Worm (Caenorhabditis elegans) whole organism, L1 larva: ENCODE data around the gene srx-125.

Experiments used
- C34B4.2 ChIP-seq: sonication (generic microtip); optimal IDR thresholded peaks from 2 replicates; lab custom pipeline; 2017; ENCODE audit warnings: mild to moderate bottlenecking, missing genetic modification characterization, missing compliant biosample characterization
- F16B12.6 ChIP-seq: fragments of 150-350 bp; optimal IDR thresholded peaks from 2 replicates; lab custom pipeline; 2014; ENCODE audit warnings: missing biosample characterization, missing genetic modification characterization
- alr-1 ChIP-seq: fragments of 200-800 bp; sonication (Bioruptor generic); optimal IDR thresholded peaks from 2 replicates; lab custom pipeline; 2018; ENCODE audit warnings: borderline replicate concordance, mild to moderate bottlenecking, missing genetic modification characterization, missing compliant biosample characterization
- aly-2 ChIP-seq: fragments of 150-350 bp; optimal IDR thresholded peaks from 2 replicates; lab custom pipeline; 2014; ENCODE audit warnings: missing biosample characterization, missing genetic modification characterization
- ama-1 ChIP-seq: fragments of 150-350 bp; optimal IDR thresholded peaks from 2 replicates; lab custom pipeline; 2014
- blmp-1 ChIP-seq: fragments of 150-350 bp; optimal IDR thresholded peaks from 2 replicates; lab custom pipeline; 2014; ENCODE audit warnings: missing biosample characterization, missing genetic modification characterization
- ceh-63 ChIP-seq: fragments of 200-800 bp; sonication (Bioruptor generic); optimal IDR thresholded peaks from 2 replicates; lab custom pipeline; 2018; ENCODE audit warnings: mild to moderate bottlenecking, missing genetic modification characterization, missing compliant biosample characterization
- ceh-8 ChIP-seq: fragments of 200-800 bp; sonication (Bioruptor generic); optimal IDR thresholded peaks from 2 replicates; lab custom pipeline; 2018; ENCODE audit warnings: mild to moderate bottlenecking, missing genetic modification characterization, moderate library complexity, missing compliant biosample characterization
- ceh-90 ChIP-seq: sonication (generic microtip); optimal IDR thresholded peaks from 2 replicates; lab custom pipeline; 2016; ENCODE audit warnings: missing genetic modification characterization, missing compliant biosample characterization
- dpl-1 ChIP-seq, 3 experiments: fragments of 150-350 bp in 2 of 3; sonication (generic microtip) in 1 of 3; optimal IDR thresholded peaks; 2 replicates each; lab custom pipeline; 2014 to 2017; ENCODE audit warnings: missing biosample characterization in 3 of 3, missing genetic modification characterization in 3 of 3, missing genetic modification reagents in 3 of 3
- dsc-1 ChIP-seq: sonication (generic microtip); optimal IDR thresholded peaks from 2 replicates; lab custom pipeline; 2016; ENCODE audit warnings: mild to moderate bottlenecking, missing genetic modification characterization, missing compliant biosample characterization
- efl-1 ChIP-seq, 4 experiments: fragments of 150-350 bp; optimal IDR thresholded peaks in 3 of 4; peaks in 1 of 4; 1 replicate in 1 of 4; 2 replicates in 3 of 4; lab custom pipeline; 2014; ENCODE audit warnings: missing biosample characterization in 2 of 4, missing genetic modification characterization in 2 of 4, missing genetic modification reagents in 2 of 4
- egl-13 ChIP-seq: sonication (generic microtip); optimal IDR thresholded peaks from 2 replicates; lab custom pipeline; 2016; ENCODE audit warnings: missing genotype, missing genetic modification reagents, missing genetic modification characterization, missing compliant biosample characterization
- elt-3 ChIP-seq, 6 experiments: fragments of 150-350 bp in 1 of 6; sonication (generic microtip); optimal IDR thresholded peaks; 2 replicates each; lab custom pipeline; 2017 to 2018; ENCODE audit warnings: missing biosample characterization in 6 of 6, missing genetic modification characterization in 6 of 6, inconsistent platforms in 1 of 6
- fkh-10 ChIP-seq: sonication (generic microtip); optimal IDR thresholded peaks from 2 replicates; lab custom pipeline; 2017; ENCODE audit warnings: missing biosample characterization, missing genetic modification reagents, missing genetic modification characterization
- isw-1 ChIP-seq: fragments of 200-800 bp; sonication (Bioruptor generic); IDR thresholded peaks from 2 replicates; pipeline ENCODE4 v1.3.6; 2022; ENCODE audit warnings: missing genetic modification characterization, missing compliant biosample characterization
- lin-14 ChIP-seq: fragments of 200-800 bp; sonication (Bioruptor generic); optimal IDR thresholded peaks from 2 replicates; lab custom pipeline; 2018; ENCODE audit warnings: mild to moderate bottlenecking, missing genetic modification characterization, moderate library complexity, missing compliant biosample characterization
- lin-15B ChIP-seq: fragments of 150-350 bp; sonication (generic microtip); optimal IDR thresholded peaks from 3 replicates; lab custom pipeline; 2014; ENCODE audit warnings: missing biosample characterization, missing genetic modification characterization
- lin-39 ChIP-seq: fragments of 150-350 bp; optimal IDR thresholded peaks from 2 replicates; lab custom pipeline; 2014; ENCODE audit warnings: missing biosample characterization, missing genetic modification reagents, missing genetic modification characterization
- lir-3 ChIP-seq: sonication (generic microtip); optimal IDR thresholded peaks from 2 replicates; lab custom pipeline; 2016; ENCODE audit warnings: mild to moderate bottlenecking, missing genetic modification characterization, moderate library complexity, missing compliant biosample characterization; ENCODE audit not compliant: poor library complexity
- lsy-2 ChIP-seq, 2 experiments: fragments of 150-350 bp; optimal IDR thresholded peaks; 2 replicates each; lab custom pipeline; 2014; ENCODE audit warnings: missing biosample characterization in 2 of 2, missing genetic modification characterization in 2 of 2
- mab-9 ChIP-seq: fragments of 200-800 bp; sonication (Bioruptor generic); IDR thresholded peaks from 2 replicates; pipeline ENCODE4 v1.3.6; 2022; ENCODE audit warnings: missing genetic modification reagents, missing genetic modification characterization, missing compliant biosample characterization
- mep-1 ChIP-seq: fragments of 150-350 bp; optimal IDR thresholded peaks from 2 replicates; lab custom pipeline; 2014; ENCODE audit warnings: missing biosample characterization, missing genetic modification characterization
- nhr-12 ChIP-seq: sonication (generic microtip); optimal IDR thresholded peaks from 2 replicates; lab custom pipeline; 2017; ENCODE audit warnings: missing biosample characterization, missing genetic modification characterization
- nhr-19 ChIP-seq: fragments of 200-800 bp; sonication (Bioruptor generic); conservative IDR thresholded peaks from 2 replicates; pipeline ENCODE4 v1.3.6; 2022; ENCODE audit warnings: missing genetic modification characterization, missing compliant biosample characterization
- nhr-20 ChIP-seq: sonication (generic microtip); optimal IDR thresholded peaks from 2 replicates; lab custom pipeline; 2016; ENCODE audit warnings: mild to moderate bottlenecking, missing genetic modification characterization, missing compliant biosample characterization
- nhr-237 ChIP-seq: fragments of 150-350 bp; optimal IDR thresholded peaks from 2 replicates; lab custom pipeline; 2014; ENCODE audit warnings: missing biosample characterization, missing genetic modification characterization
- nhr-47 ChIP-seq: sonication (generic microtip); optimal IDR thresholded peaks from 2 replicates; lab custom pipeline; 2016; ENCODE audit warnings: mild to moderate bottlenecking, missing genetic modification characterization, moderate library complexity, missing compliant biosample characterization
- nhr-76 ChIP-seq: sonication (generic microtip); optimal IDR thresholded peaks from 2 replicates; lab custom pipeline; 2017; ENCODE audit warnings: missing biosample characterization, missing genetic modification characterization
- nhr-77 ChIP-seq: fragments of 150-350 bp; optimal IDR thresholded peaks from 2 replicates; lab custom pipeline; 2014; ENCODE audit warnings: missing biosample characterization, missing genetic modification characterization
- nhr-84 ChIP-seq: sonication (generic microtip); optimal IDR thresholded peaks from 2 replicates; lab custom pipeline; 2017; ENCODE audit warnings: missing biosample characterization, missing genetic modification characterization
- pqm-1 ChIP-seq: sonication (generic microtip); optimal IDR thresholded peaks from 3 replicates; lab custom pipeline; 2017; ENCODE audit warnings: missing biosample characterization, missing genetic modification characterization
- skn-1 ChIP-seq: fragments of 150-350 bp; optimal IDR thresholded peaks from 2 replicates; lab custom pipeline; 2014; ENCODE audit warnings: missing biosample characterization, missing genetic modification characterization
- snpc-4 ChIP-seq: fragments of 150-350 bp; optimal IDR thresholded peaks from 2 replicates; lab custom pipeline; 2014; ENCODE audit warnings: missing biosample characterization, missing genetic modification characterization
- sox-4 ChIP-seq: sonication (generic microtip); optimal IDR thresholded peaks from 2 replicates; lab custom pipeline; 2016; ENCODE audit warnings: missing genetic modification characterization, missing compliant biosample characterization
- sptf-1 ChIP-seq: fragments of 150-350 bp; optimal IDR thresholded peaks from 2 replicates; lab custom pipeline; 2014; ENCODE audit warnings: missing biosample characterization, missing genetic modification characterization
- sup-37 ChIP-seq: fragments of 200-800 bp; sonication (Bioruptor generic); optimal IDR thresholded peaks from 2 replicates; lab custom pipeline; 2018; ENCODE audit warnings: mild to moderate bottlenecking, missing genetic modification characterization, missing compliant biosample characterization
- swsn-7 ChIP-seq: sonication (generic microtip); optimal IDR thresholded peaks from 2 replicates; lab custom pipeline; 2016; ENCODE audit warnings: missing genetic modification characterization, missing compliant biosample characterization
- tbx-2 ChIP-seq: sonication (generic microtip); optimal IDR thresholded peaks from 2 replicates; lab custom pipeline; 2016; ENCODE audit warnings: missing genetic modification characterization, missing compliant biosample characterization
- tlp-1 ChIP-seq: fragments of 150-350 bp; optimal IDR thresholded peaks from 2 replicates; lab custom pipeline; 2014; ENCODE audit warnings: missing biosample characterization, missing genetic modification characterization
- unc-30 ChIP-seq: sonication (generic microtip); optimal IDR thresholded peaks from 2 replicates; lab custom pipeline; 2017; ENCODE audit warnings: missing biosample characterization, missing genetic modification characterization
- unc-98 ChIP-seq: fragments of 200-800 bp; sonication (Bioruptor generic); IDR thresholded peaks from 2 replicates; pipeline ENCODE4 v1.3.6; 2022; ENCODE audit warnings: missing genetic modification characterization, missing compliant biosample characterization
- vab-15 ChIP-seq: sonication (generic microtip); optimal IDR thresholded peaks from 2 replicates; lab custom pipeline; 2017; ENCODE audit warnings: missing genotype, mild to moderate bottlenecking, missing genetic modification characterization, missing compliant biosample characterization
- xbp-1 ChIP-seq: sonication (generic microtip); optimal IDR thresholded peaks from 2 replicates; lab custom pipeline; 2016; ENCODE audit warnings: missing genetic modification characterization, missing compliant biosample characterization
- zag-1 ChIP-seq: fragments of 150-350 bp; optimal IDR thresholded peaks from 2 replicates; lab custom pipeline; 2014; ENCODE audit warnings: missing biosample characterization, missing genetic modification characterization
- zip-4 ChIP-seq: fragments of 200-800 bp; sonication (Bioruptor generic); optimal IDR thresholded peaks from 2 replicates; lab custom pipeline; 2018; ENCODE audit warnings: mild to moderate bottlenecking, missing genetic modification characterization, moderate library complexity, missing compliant biosample characterization
- ztf-11 ChIP-seq, 2 experiments: sonication (generic microtip); optimal IDR thresholded peaks; 2 replicates each; lab custom pipeline; 2016 to 2017; ENCODE audit warnings: missing genetic modification characterization in 2 of 2, missing biosample characterization in 1 of 2, missing compliant biosample characterization in 1 of 2
- ztf-4 ChIP-seq: fragments of 150-350 bp; optimal IDR thresholded peaks from 2 replicates; lab custom pipeline; 2014; ENCODE audit warnings: missing biosample characterization, missing genetic modification characterization

srx-125 gene

ce11 chrV:13339633-13340290 lies 27.4 kb upstream of the srx-125 start, which contains the start of the genes str-4 and lgc-48:
Gene str-4 (minus strand): TSS chrV:13339733.
Gene lgc-48 (plus strand): TSS chrV:13340240.
- TF ChIP-seq nhr-76 (no peak), ceh-8 (no peak)

ce11 chrV:13342235-13342634 lies 24.9 kb upstream of the srx-125 start:
- TF ChIP-seq C34B4.2 (no peak), elt-3 (tag; optimal IDR thresholded peaks at IDR 0.05; lab: Kevin White, UChicago) (no peak), dsc-1 (tag; lab: Kevin White, UChicago) (peak; percentile 76)

- peak; percentile 88 for TF ChIP-seq lin-14
- no peak for TF ChIP-seq ztf-4
- no peak for TF ChIP-seq pqm-1 (tag; lab: Kevin White, UChicago)
- no peak for TF ChIP-seq nhr-84
- no peak for TF ChIP-seq skn-1 (tag; lab: Kevin White, UChicago)
- no peak for TF ChIP-seq nhr-12 (tag; lab: Kevin White, UChicago)
- no peak for TF ChIP-seq aly-2 (tag; lab: Kevin White, UChicago)
- TF ChIP-seq zip-4 (GFP tag; lab: Kevin White, UChicago): no peak
- TF ChIP-seq swsn-7 (tag; lab: Kevin White, UChicago): no peak
- TF ChIP-seq ceh-90 (tag; lab: Kevin White, UChicago): no peak
- no peak for TF ChIP-seq unc-30 (tag; lab: Kevin White, UChicago)
- TF ChIP-seq tlp-1 (tag; lab: Kevin White, UChicago): no peak
- TF ChIP-seq blmp-1 (tag; lab: Kevin White, UChicago): no peak
- TF ChIP-seq egl-13: no peak
- TF ChIP-seq isw-1 (GFP tag; lab: Robert Waterston, UW): no peak
- no peak; the same call in none of the 2 replicates for TF ChIP-seq nhr-19
- no peak for TF ChIP-seq nhr-76
- no peak for TF ChIP-seq nhr-47 (tag; lab: Kevin White, UChicago)
- no peak for TF ChIP-seq C34B4.2
- no peak for TF ChIP-seq fkh-10 (GFP tag; lab: Kevin White, UChicago)
- TF ChIP-seq xbp-1: no peak
- no peak for TF ChIP-seq efl-1 (optimal IDR thresholded peaks at IDR 0.05; lab: Kevin White, UChicago)
- no peak for TF ChIP-seq efl-1 (GFP tag; optimal IDR thresholded peaks at IDR 0.05 in 1 of 2; lab: Kevin White, UChicago)
- no peak for TF ChIP-seq unc-98 (GFP tag; lab: Robert Waterston, UW)
- TF ChIP-seq mab-9 (GFP tag; lab: Robert Waterston, UW): no peak
- TF ChIP-seq nhr-77: no peak
- TF ChIP-seq zag-1 (tag; lab: Kevin White, UChicago): no peak
- TF ChIP-seq alr-1: no peak
- TF ChIP-seq sup-37: no peak
- TF ChIP-seq sox-4: no peak
- TF ChIP-seq ceh-8: no peak
- no peak for TF ChIP-seq dpl-1 (GFP tag; optimal IDR thresholded peaks at IDR 0.05; lab: Kevin White, UChicago)
- TF ChIP-seq tbx-2 (tag; lab: Kevin White, UChicago): peak; percentile 10
- TF ChIP-seq lir-3 (tag; lab: Kevin White, UChicago): no peak
- TF ChIP-seq ama-1 (lab: Kevin White, UChicago): no peak
- TF ChIP-seq nhr-237: no peak
- peak; percentile 25 for TF ChIP-seq nhr-20 (tag; lab: Kevin White, UChicago)
- peak in 1 of 2 experiments; percentile 2 for TF ChIP-seq lsy-2 (tag; optimal IDR thresholded peaks at IDR 0.05; lab: Kevin White, UChicago)
- no peak for TF ChIP-seq ztf-11 (tag; optimal IDR thresholded peaks at IDR 0.05; lab: Kevin White, UChicago)
- TF ChIP-seq snpc-4 (tag; lab: Kevin White, UChicago): no peak
- no peak for TF ChIP-seq lin-15B (tag; lab: Kevin White, UChicago)
- TF ChIP-seq F16B12.6 (tag; lab: Kevin White, UChicago): no peak
- no peak for TF ChIP-seq sptf-1 (tag; lab: Kevin White, UChicago)
- peak; percentile 4 for TF ChIP-seq vab-15 (tag; lab: Kevin White, UChicago)
- TF ChIP-seq ceh-63 (GFP tag; lab: Kevin White, UChicago): no peak
- peak; percentile 56 for TF ChIP-seq lin-39
- TF ChIP-seq mep-1 (tag; lab: Kevin White, UChicago): no peak
Measured at ce11 chrV:13345867-13346328, 21.2 kb upstream of the srx-125 start, which contains the start of gene twk-43. Gene twk-43 (plus strand): TSS chrV:13346278.
